Fruit fly (Drosophila melanogaster) whole organism: ENCODE data around the gene Lcp65Ac.

Source experiments
- CG8478 ChIP-seq: fragments of >200 bp; optimal IDR thresholded peaks from 2 replicates; lab custom pipeline; 2018; ENCODE audit warnings: inconsistent platforms
- usp ChIP-seq: fragments of >200 bp; optimal IDR thresholded peaks from 2 replicates; lab custom pipeline; 2017; ENCODE audit warnings: missing biosample characterization, missing genetic modification characterization, mixed read lengths

dm6 chr3L:6152531-6152930 lies 7.9 kb downstream of the Lcp65Ac start, which contains the start of gene Acp65Aa:
- no peak for TF ChIP-seq usp (GFP tag; lab: Kevin White, UChicago)
- TF ChIP-seq CG8478: no peak
